Worm (Caenorhabditis elegans): Measurements from ENCODE around the gene T24E12.1.

DNA sequence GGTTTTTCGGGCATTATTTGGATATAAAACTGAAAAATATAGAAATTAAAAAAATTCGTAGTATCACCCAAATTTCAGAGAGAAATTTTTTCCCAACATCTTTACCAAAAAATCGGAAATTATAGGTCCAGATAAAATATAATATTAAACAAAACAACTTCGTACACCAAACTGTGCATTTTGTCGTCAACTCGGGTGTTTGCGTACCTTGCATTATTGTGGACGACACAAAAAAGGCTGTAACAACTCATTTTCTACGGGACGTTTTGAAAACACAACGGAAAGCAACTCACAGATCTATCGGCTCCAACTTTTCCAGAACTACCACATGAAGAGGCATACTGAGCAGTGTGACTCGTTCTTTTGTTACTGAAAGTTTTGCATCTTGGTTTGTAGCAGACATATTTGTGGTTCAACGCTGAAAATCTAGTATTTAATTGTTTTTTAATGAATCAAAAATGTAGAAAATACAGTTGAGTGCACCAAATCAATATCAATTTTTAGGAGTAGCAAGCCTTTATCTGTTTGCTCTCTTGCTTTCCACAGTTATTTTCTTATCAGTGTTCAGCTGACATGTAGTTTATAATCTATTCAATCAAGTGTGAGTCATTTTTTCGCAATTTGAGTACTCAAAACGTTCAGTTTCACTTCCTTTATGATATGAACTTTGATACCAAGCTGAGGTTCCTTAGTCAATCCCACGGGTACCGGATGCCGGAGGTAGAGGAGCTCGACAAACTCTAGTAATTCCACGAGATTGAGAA is 30.3 kb downstream of the T24E12.1 start:
- TF ChIP-seq efl-1 (optimal IDR thresholded peaks at IDR 0.05) = peak; percentile 34 to 55
- TF ChIP-seq efl-1 (GFP tag; optimal IDR thresholded peaks at IDR 0.05 in 1 of 2) = peak; percentile 39 to 68
- no peak for TF ChIP-seq nhr-28 (tag; optimal IDR thresholded peaks at IDR 0.05)
- TF ChIP-seq fos-1 (tag; optimal IDR thresholded peaks at IDR 0.05) = no peak
- TF ChIP-seq snpc-4 (tag; optimal IDR thresholded peaks at IDR 0.05) = no peak
- TF ChIP-seq isw-1 (GFP tag; IDR thresholded peaks at IDR 0.05) = no peak
- TF ChIP-seq fkh-10 (GFP tag; optimal IDR thresholded peaks at IDR 0.05) = no peak
- TF ChIP-seq aha-1 (tag; optimal IDR thresholded peaks at IDR 0.05) = no peak
